Worm (Caenorhabditis elegans) whole organism, L4/young adult: ENCODE data around the gene asp-7.

ENCODE experiments used
- W03F9.2 ChIP-seq: fragments of 150-350 bp; optimal IDR thresholded peaks from 2 replicates; lab custom pipeline; 2014; ENCODE audit warnings: missing biosample characterization, missing genetic modification characterization
- him-1 ChIP-seq: sonication (generic microtip); optimal IDR thresholded peaks from 2 replicates; lab custom pipeline; 2016; ENCODE audit warnings: missing genotype, missing genetic modification reagents, missing genetic modification characterization, missing compliant biosample characterization

ce11 chrV:3034236-3034635, 6.2 kb downstream of the asp-7 start, which contains the start of gene srw-8:
- TF ChIP-seq W03F9.2 (tag; lab: Kevin White, UChicago) (no peak), him-1 (tag; lab: Kevin White, UChicago) (no peak)
